Worm (Caenorhabditis elegans) whole organism, early embryonic: Measurements from ENCODE around the gene C10E2.1.

Source experiments
- aly-1 ChIP-seq: sonication (generic microtip); optimal IDR thresholded peaks from 2 replicates; lab custom pipeline; 2016; ENCODE audit warnings: missing genetic modification characterization, missing compliant biosample characterization
- ama-1 ChIP-seq: fragments of 150-350 bp; optimal IDR thresholded peaks from 2 replicates; lab custom pipeline; 2014
- ceh-36 ChIP-seq: sonication (generic microtip); optimal IDR thresholded peaks from 2 replicates; lab custom pipeline; 2016; ENCODE audit warnings: missing genetic modification characterization, inconsistent platforms, missing compliant biosample characterization
- hmbx-1 ChIP-seq: sonication (generic microtip); optimal IDR thresholded peaks from 2 replicates; lab custom pipeline; 2016; ENCODE audit warnings: mild to moderate bottlenecking, missing genetic modification characterization, missing compliant biosample characterization
- hnd-1 ChIP-seq: sonication (generic microtip); optimal IDR thresholded peaks from 2 replicates; lab custom pipeline; 2016; ENCODE audit warnings: missing genetic modification characterization, missing compliant biosample characterization
- scrt-1 ChIP-seq: fragments of 200-800 bp; sonication (Bioruptor generic); IDR thresholded peaks from 2 replicates; pipeline ENCODE4 v1.3.6; 2022; ENCODE audit warnings: missing genetic modification characterization, missing compliant biosample characterization
- sea-1 ChIP-seq: fragments of 200-800 bp; sonication (Bioruptor generic); conservative IDR thresholded peaks from 2 replicates; pipeline ENCODE4 v1.3.6; 2022; ENCODE audit warnings: missing genetic modification characterization, missing compliant biosample characterization
- tra-4 ChIP-seq: sonication (generic microtip); optimal IDR thresholded peaks from 2 replicates; lab custom pipeline; 2017; ENCODE audit warnings: missing genetic modification characterization, missing compliant biosample characterization

DNA sequence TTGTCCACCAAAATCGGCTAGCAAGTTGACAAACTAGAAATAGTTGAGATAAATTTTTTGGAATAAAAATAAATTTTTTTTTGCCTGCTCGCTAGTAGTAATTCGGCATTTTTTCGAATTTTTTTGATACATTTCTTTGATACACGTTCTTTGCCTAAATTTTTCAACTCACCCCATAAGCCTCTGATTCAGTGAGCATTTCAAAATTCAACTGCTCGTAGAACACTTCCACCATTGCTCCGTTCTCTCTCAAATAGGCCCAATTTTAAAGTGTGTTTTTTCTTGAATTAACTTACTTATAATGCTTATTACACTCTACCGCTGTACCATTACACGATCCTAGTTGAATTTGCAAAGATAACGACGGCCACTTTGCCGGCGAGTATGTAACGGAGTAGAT lies 40.9 kb downstream of the C10E2.1 start:
- TF ChIP-seq ama-1 (lab: Kevin White, UChicago) = no peak
- TF ChIP-seq ceh-36 (tag; lab: Kevin White, UChicago) = no peak
- no peak for TF ChIP-seq hmbx-1 (tag; lab: Kevin White, UChicago)
- TF ChIP-seq hnd-1 (tag; lab: Kevin White, UChicago) = no peak
- TF ChIP-seq tra-4 = no peak
- TF ChIP-seq aly-1 (tag; lab: Kevin White, UChicago) = no peak
- no peak for TF ChIP-seq scrt-1
- no peak for TF ChIP-seq sea-1 (GFP tag; lab: Robert Waterston, UW)
